Fruit fly (Drosophila melanogaster) whole organism, wandering third instar larva: ENCODE data around the gene Proc.

Source experiments
- Abd-B ChIP-seq: fragments of >200 bp; optimal IDR thresholded peaks from 2 replicates; lab custom pipeline; 2017; ENCODE audit warnings: missing biosample characterization, missing genetic modification characterization
- CG32264 ChIP-seq: fragments of 200-800 bp; sonication (Bioruptor generic); optimal IDR thresholded peaks from 2 replicates; lab custom pipeline; 2016; ENCODE audit warnings: missing biosample characterization, missing genetic modification characterization
- CG9705 ChIP-seq: fragments of 200-800 bp; sonication (Bioruptor generic); optimal IDR thresholded peaks from 2 replicates; lab custom pipeline; 2018; ENCODE audit warnings: missing biosample characterization, mild to moderate bottlenecking, missing genetic modification characterization
- CrebA ChIP-seq: fragments of 200-800 bp; sonication (Bioruptor generic); optimal IDR thresholded peaks from 2 replicates; lab custom pipeline; 2016; ENCODE audit warnings: missing biosample characterization, mild to moderate bottlenecking, missing genetic modification characterization, borderline replicate concordance
- Dfd ChIP-seq: fragments of >200 bp; optimal IDR thresholded peaks from 2 replicates; lab custom pipeline; 2017; ENCODE audit warnings: missing biosample characterization, missing genetic modification characterization
- Dif ChIP-seq: fragments of 200-275, 200-300 bp; sonication (Bioruptor generic); optimal IDR thresholded peaks from 2 replicates; lab custom pipeline; 2018; ENCODE audit warnings: missing biosample characterization, missing genetic modification characterization; ENCODE audit not compliant: partially characterized antibody
- GATAd ChIP-seq: sonication (Bioruptor generic); optimal IDR thresholded peaks from 2 replicates; lab custom pipeline; 2016; ENCODE audit warnings: missing biosample characterization, missing genetic modification characterization
- HLH106 ChIP-seq: fragments of 200-800 bp; optimal IDR thresholded peaks from 3 replicates; lab custom pipeline; 2019; ENCODE audit warnings: missing biosample characterization, mild to moderate bottlenecking, missing genetic modification characterization, moderate library complexity
- Hnf4 ChIP-seq: fragments of 200-800 bp; sonication (Bioruptor generic); optimal IDR thresholded peaks from 2 replicates; lab custom pipeline; 2016; ENCODE audit warnings: missing biosample characterization, mild to moderate bottlenecking, missing genetic modification characterization
- Hr83 ChIP-seq: fragments of 200-300 bp; sonication (Bioruptor generic); optimal IDR thresholded peaks from 2 replicates; lab custom pipeline; 2016; ENCODE audit warnings: missing biosample characterization, mild to moderate bottlenecking, missing genetic modification characterization, moderate library complexity; ENCODE audit not compliant: poor library complexity, severe bottlenecking
- Jra ChIP-seq: sonication (Bioruptor generic); optimal IDR thresholded peaks from 2 replicates; lab custom pipeline; 2016; ENCODE audit warnings: missing biosample characterization, missing genetic modification characterization
- Mio ChIP-seq: sonication (Bioruptor generic); optimal IDR thresholded peaks from 2 replicates; lab custom pipeline; 2016; ENCODE audit warnings: missing biosample characterization, missing genetic modification characterization
- Myc ChIP-seq: fragments of >200 bp; optimal IDR thresholded peaks from 2 replicates; lab custom pipeline; 2017
- N ChIP-seq: fragments of >200 bp; optimal IDR thresholded peaks from 2 replicates; lab custom pipeline; 2018; ENCODE audit warnings: missing biosample characterization, missing external identifiers, missing genetic modification characterization
- OdsH ChIP-seq: fragments of 200-800 bp; sonication (Bioruptor generic); optimal IDR thresholded peaks from 2 replicates; lab custom pipeline; 2016; ENCODE audit warnings: missing biosample characterization, mild to moderate bottlenecking, missing genetic modification characterization
- Rel ChIP-seq, 2 experiments: fragments of 200-800 bp; sonication (Bioruptor generic) in 1 of 2; optimal IDR thresholded peaks; 2 replicates in 1 of 2; 3 replicates in 1 of 2; lab custom pipeline; 2016 to 2019; ENCODE audit warnings: mild to moderate bottlenecking in 2 of 2, missing biosample characterization in 2 of 2, missing genetic modification characterization in 2 of 2, moderate library complexity in 1 of 2
- Sp1 ChIP-seq: fragments of 200-800 bp; sonication (Bioruptor generic); optimal IDR thresholded peaks from 3 replicates; lab custom pipeline; 2019; ENCODE audit warnings: missing biosample characterization, mild to moderate bottlenecking, missing genetic modification characterization, moderate library complexity
- Vsx2 ChIP-seq: fragments of 200-300, 225-300 bp; sonication (Bioruptor generic); optimal IDR thresholded peaks from 2 replicates; lab custom pipeline; 2018; ENCODE audit warnings: missing biosample characterization, missing genetic modification characterization; ENCODE audit not compliant: partially characterized antibody
- br ChIP-seq: fragments of 200-800 bp; sonication (Bioruptor generic); optimal IDR thresholded peaks from 2 replicates; lab custom pipeline; 2016; ENCODE audit warnings: missing biosample characterization, missing genetic modification characterization
- brk ChIP-seq: fragments of 200-800 bp; sonication (Bioruptor generic); optimal IDR thresholded peaks from 2 replicates; lab custom pipeline; 2016; ENCODE audit warnings: missing biosample characterization, mild to moderate bottlenecking, missing genetic modification characterization
- dmrt93B ChIP-seq: fragments of 200-800 bp; sonication (Bioruptor generic); optimal IDR thresholded peaks from 2 replicates; lab custom pipeline; 2018; ENCODE audit warnings: missing biosample characterization, mild to moderate bottlenecking, missing genetic modification characterization
- dsf ChIP-seq: sonication (Bioruptor generic); optimal IDR thresholded peaks from 2 replicates; lab custom pipeline; 2016; ENCODE audit warnings: missing biosample characterization, missing genetic modification characterization, borderline replicate concordance
- ey ChIP-seq: fragments of 200-800 bp; sonication (Bioruptor generic); optimal IDR thresholded peaks from 2 replicates; lab custom pipeline; 2016; ENCODE audit warnings: missing biosample characterization, missing genetic modification characterization
- foxo ChIP-seq, 2 experiments: fragments of 200-800 bp; sonication (Bioruptor generic); optimal IDR thresholded peaks; 2 replicates in 1 of 2; 3 replicates in 1 of 2; lab custom pipeline; 2016 to 2017; ENCODE audit warnings: missing biosample characterization in 2 of 2, missing genetic modification characterization in 2 of 2
- fru ChIP-seq: fragments of 200-800 bp; sonication (Bioruptor generic); optimal IDR thresholded peaks from 3 replicates; lab custom pipeline; 2016; ENCODE audit warnings: missing biosample characterization, mild to moderate bottlenecking, missing genetic modification characterization
- h ChIP-seq: fragments of 200-800 bp; sonication (Bioruptor generic); optimal IDR thresholded peaks from 3 replicates; lab custom pipeline; 2016; ENCODE audit warnings: missing biosample characterization, mild to moderate bottlenecking, missing genetic modification characterization
- jim ChIP-seq: fragments of 175-275, 200-325 bp; sonication (Bioruptor generic); optimal IDR thresholded peaks from 2 replicates; lab custom pipeline; 2016; ENCODE audit warnings: missing biosample characterization, mild to moderate bottlenecking, missing genetic modification characterization
- lola ChIP-seq: fragments of >200 bp; optimal IDR thresholded peaks from 2 replicates; lab custom pipeline; 2017; ENCODE audit warnings: missing biosample characterization, missing genetic modification characterization
- pan ChIP-seq: fragments of >200 bp; optimal IDR thresholded peaks from 2 replicates; lab custom pipeline; 2017
- psq ChIP-seq: fragments of 200-800 bp; sonication (Bioruptor generic); optimal IDR thresholded peaks from 3 replicates; lab custom pipeline; 2017; ENCODE audit warnings: missing biosample characterization, mild to moderate bottlenecking, missing genetic modification characterization, moderate library complexity
- rgr ChIP-seq: fragments of 200-800 bp; sonication (Bioruptor generic); optimal IDR thresholded peaks from 3 replicates; lab custom pipeline; 2016; ENCODE audit warnings: missing biosample characterization, mild to moderate bottlenecking, missing genetic modification characterization
- sage ChIP-seq: fragments of 200-800 bp; sonication (Bioruptor generic); optimal IDR thresholded peaks from 2 replicates; lab custom pipeline; 2016; ENCODE audit warnings: missing biosample characterization, mild to moderate bottlenecking, missing genetic modification characterization
- sv ChIP-seq: fragments of 200-800 bp; sonication (Bioruptor generic); optimal IDR thresholded peaks from 3 replicates; lab custom pipeline; 2016; ENCODE audit warnings: missing biosample characterization, missing genetic modification characterization
- tai ChIP-seq: sonication (Bioruptor generic); optimal IDR thresholded peaks from 2 replicates; lab custom pipeline; 2016; ENCODE audit warnings: missing biosample characterization, missing genetic modification characterization
- woc ChIP-seq: sonication (Bioruptor generic); optimal IDR thresholded peaks from 2 replicates; lab custom pipeline; 2016; ENCODE audit warnings: missing biosample characterization, mild to moderate bottlenecking, missing genetic modification characterization

Gene Proc

dm6 chr2L:7828231-7828630 is 43.0 kb downstream of the Proc start (continued):
- TF ChIP-seq Jra (peak; percentile 87), OdsH (GFP tag; lab: Kevin White, UChicago) (no peak), Rel (GFP tag; optimal IDR thresholded peaks at IDR 0.05; lab: Kevin White, UChicago) (no peak), Rel (tag; optimal IDR thresholded peaks at IDR 0.05; lab: Kevin White, UChicago) (peak; percentile 39), Vsx2 (GFP tag; lab: Kevin White, UChicago) (no peak), Hnf4 (no peak), Sp1 (GFP tag; lab: Kevin White, UChicago) (no peak), jim (GFP tag; lab: Kevin White, UChicago) (no peak), ey (no peak), pan (lab: Kevin White, UChicago) (no peak), CG9705 (GFP tag; lab: Kevin White, UChicago) (peak; percentile 13), lola (GFP tag; lab: Kevin White, UChicago) (no peak), psq (GFP tag; lab: Kevin White, UChicago) (no peak)

dm6 chr2L:7827045-7828004 is 43.9 kb downstream of the Proc start, which contains the start of the genes Rack1 and mts:
Gene Rack1 (minus strand): TSS chr2L:7827315.
Gene mts (plus strand): TSS chr2L:7827650.
- TF ChIP-seq sv (peak; percentile 71), CrebA (no peak), OdsH (GFP tag; lab: Kevin White, UChicago) (peak; percentile 72), pan (lab: Kevin White, UChicago) (no peak), Hnf4 (peak; percentile 89), Sp1 (GFP tag; lab: Kevin White, UChicago) (peak; percentile 85), Hr83 (GFP tag; lab: Kevin White, UChicago) (peak; percentile 98), foxo (GFP tag; optimal IDR thresholded peaks at IDR 0.05; lab: Kevin White, UChicago) (peak in 1 of 2 experiments; percentile 65), CG32264 (GFP tag; lab: Kevin White, UChicago) (peak; percentile 26), ey (peak; percentile 38), HLH106 (tag; lab: Kevin White, UChicago) (peak; percentile 79), fru (GFP tag; lab: Kevin White, UChicago) (peak; percentile 67), sage (GFP tag; lab: Kevin White, UChicago) (peak; percentile 71), CG9705 (GFP tag; lab: Kevin White, UChicago) (peak; percentile 83), brk (GFP tag; lab: Kevin White, UChicago) (peak; percentile 67), woc (peak; percentile 34), rgr (GFP tag; lab: Kevin White, UChicago) (peak; percentile 92), jim (GFP tag; lab: Kevin White, UChicago) (no peak), Abd-B (GFP tag; lab: Kevin White, UChicago) (no peak), GATAd (no peak), Myc (lab: Kevin White, UChicago) (peak; percentile 50), Jra (peak; percentile 79), dmrt93B (GFP tag; lab: Kevin White, UChicago) (peak; percentile 83), Dfd (no peak), Rel (GFP tag; optimal IDR thresholded peaks at IDR 0.05; lab: Kevin White, UChicago) (no peak), Rel (tag; optimal IDR thresholded peaks at IDR 0.05; lab: Kevin White, UChicago) (peak; percentile 62), N (GFP tag; lab: Kevin White, UChicago) (no peak), h (peak; percentile 81), psq (GFP tag; lab: Kevin White, UChicago) (peak; percentile 61), Mio (GFP tag; lab: Kevin White, UChicago) (peak; percentile 74), Dif (peak; percentile 68), tai (no peak), br (GFP tag; lab: Kevin White, UChicago) (peak; percentile 80), Vsx2 (GFP tag; lab: Kevin White, UChicago) (no peak), dsf (GFP tag; lab: Kevin White, UChicago) (peak; percentile 29)
